Worm (Caenorhabditis elegans): ENCODE measurements around the gene cul-1.

The cul-1 gene

DNA sequence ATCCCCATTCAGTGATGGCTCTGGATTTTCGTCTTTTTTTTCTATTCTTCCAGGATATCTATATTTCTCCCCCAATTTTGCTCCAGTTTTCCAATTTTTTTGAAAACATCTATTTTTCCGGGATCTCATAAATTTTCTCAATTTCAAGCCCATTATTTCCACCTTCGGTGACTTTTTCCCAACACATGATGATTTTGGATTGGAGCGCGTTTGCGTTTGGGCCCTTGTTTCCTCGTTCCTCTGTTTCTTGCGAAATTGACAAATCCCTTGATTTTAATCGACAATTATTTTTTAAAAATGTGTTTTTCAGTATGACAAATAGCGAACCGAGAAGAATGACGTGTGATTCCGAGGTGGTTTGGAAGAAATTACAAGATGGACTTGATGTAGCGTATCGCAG is at the start of gene cul-1:
Gene cul-1, plus strand, starts transcription at position 311 of the 400 bp plus-strand sequence.
- TF ChIP-seq elt-3 (tag; optimal IDR thresholded peaks at IDR 0.05) (no peak), efl-3 (GFP tag; optimal IDR thresholded peaks at IDR 0.05) (no peak), mdl-1 (tag; optimal IDR thresholded peaks at IDR 0.05) (no peak), dpl-1 (GFP tag; optimal IDR thresholded peaks at IDR 0.05) (peak in 1 of 3 experiments; percentile 43), egl-27 (tag; optimal IDR thresholded peaks at IDR 0.05) (no peak), aly-2 (tag; optimal IDR thresholded peaks at IDR 0.05) (no peak), blmp-1 (tag; optimal IDR thresholded peaks at IDR 0.05) (peak; percentile 1), sup-37 (GFP tag; optimal IDR thresholded peaks at IDR 0.05) (no peak), lsy-2 (tag; optimal IDR thresholded peaks at IDR 0.05) (peak in 1 of 2 experiments; percentile 39), skn-1 (tag; optimal IDR thresholded peaks at IDR 0.05) (peak; percentile 98), efl-1 (optimal IDR thresholded peaks at IDR 0.05) (peak in 1 of 2 experiments; percentile 20), efl-1 (GFP tag; optimal IDR thresholded peaks at IDR 0.05 in 1 of 2) (peak; percentile 18 to 78), lin-35 (GFP tag; optimal IDR thresholded peaks at IDR 0.05) (peak in 1 of 2 experiments; percentile 50)

ce11 chrIII:10421680-10422079 is 49.4 kb upstream of the cul-1 start:
- no peak for TF ChIP-seq mdl-1 (tag; optimal IDR thresholded peaks at IDR 0.05)
- no peak for TF ChIP-seq lin-14 (GFP tag; optimal IDR thresholded peaks at IDR 0.05)
- TF ChIP-seq elt-2 (tag; optimal IDR thresholded peaks at IDR 0.05): no peak
- TF ChIP-seq ztf-4 (tag; optimal IDR thresholded peaks at IDR 0.05): no peak
- TF ChIP-seq nhr-11 (tag; optimal IDR thresholded peaks at IDR 0.05): no peak
- TF ChIP-seq snpc-4 (tag; optimal IDR thresholded peaks at IDR 0.05): no peak
- no peak for TF ChIP-seq nhr-20 (tag; optimal IDR thresholded peaks at IDR 0.05)
- TF ChIP-seq vab-15 (tag; optimal IDR thresholded peaks at IDR 0.05): no peak

- TF ChIP-seq nhr-237 (tag; optimal IDR thresholded peaks at IDR 0.05) (no peak), fkh-10 (GFP tag; optimal IDR thresholded peaks at IDR 0.05) (no peak), unc-30 (tag; optimal IDR thresholded peaks at IDR 0.05) (no peak), C34B4.2 (tag; optimal IDR thresholded peaks at IDR 0.05) (no peak), rnt-1 (tag; optimal IDR thresholded peaks at IDR 0.05) (no peak), unc-130 (tag; optimal IDR thresholded peaks at IDR 0.05) (no peak), lin-35 (GFP tag; optimal IDR thresholded peaks at IDR 0.05) (no peak), lir-3 (tag; optimal IDR thresholded peaks at IDR 0.05; ENCODE audit: poor library complexity) (no peak), egl-27 (tag; optimal IDR thresholded peaks at IDR 0.05) (no peak), ceh-82 (tag; optimal IDR thresholded peaks at IDR 0.05) (no peak), hlh-17 (GFP tag; optimal IDR thresholded peaks at IDR 0.05; ENCODE audit: borderline replicate concordance) (no peak), alr-1 (tag; optimal IDR thresholded peaks at IDR 0.05; ENCODE audit: borderline replicate concordance) (no peak), dsc-1 (tag; optimal IDR thresholded peaks at IDR 0.05) (no peak), mdl-1 (tag; optimal IDR thresholded peaks at IDR 0.05) (no peak), nhr-77 (tag; optimal IDR thresholded peaks at IDR 0.05) (no peak), aly-2 (tag; optimal IDR thresholded peaks at IDR 0.05) (no peak), elt-3 (tag; optimal IDR thresholded peaks at IDR 0.05) (no peak), pqm-1 (tag; optimal IDR thresholded peaks at IDR 0.05) (no peak), nhr-20 (tag; optimal IDR thresholded peaks at IDR 0.05) (no peak), unc-86 (tag; optimal IDR thresholded peaks at IDR 0.05) (no peak)
Observed at ce11 chrIII:10423906-10424305, 47.1 kb upstream of the cul-1 start, which contains the start of gene M03C11.6. Gene M03C11.6, minus strand, starts transcription at chrIII:10424006.

DNA sequence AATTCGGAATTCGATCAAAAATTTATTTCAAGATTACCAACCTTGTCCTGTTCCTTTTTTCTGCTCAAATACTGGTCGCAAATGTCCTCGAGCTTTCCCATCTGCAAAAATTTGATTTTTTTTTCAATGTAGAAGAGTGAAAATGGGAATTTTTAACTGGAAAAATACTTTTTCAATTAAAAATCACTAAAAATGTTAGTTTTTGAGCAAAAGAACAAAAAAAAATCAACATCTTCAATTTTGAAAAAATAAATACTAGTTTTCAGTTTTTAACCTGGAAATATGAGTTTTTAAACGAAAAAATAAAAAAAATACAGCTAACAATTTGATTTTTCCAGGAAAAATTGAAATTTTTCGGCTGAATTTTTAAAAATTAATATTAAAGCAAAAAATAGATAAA is 43.2 kb upstream of the cul-1 start, which contains the start of gene prp-3:
Gene prp-3, minus strand, starts transcription at position 101 of the 400 bp plus-strand sequence.
- TF ChIP-seq egl-27 (tag; optimal IDR thresholded peaks at IDR 0.05): no peak
- TF ChIP-seq zip-4 (GFP tag; optimal IDR thresholded peaks at IDR 0.05): no peak
- TF ChIP-seq ceh-8 (GFP tag; optimal IDR thresholded peaks at IDR 0.05): no peak
- TF ChIP-seq lin-39 (tag; optimal IDR thresholded peaks at IDR 0.05): no peak
- no peak for TF ChIP-seq nhr-47 (tag; optimal IDR thresholded peaks at IDR 0.05)
- no peak for TF ChIP-seq efl-3 (GFP tag; optimal IDR thresholded peaks at IDR 0.05)
- no peak for TF ChIP-seq vab-15 (tag; optimal IDR thresholded peaks at IDR 0.05)
- no peak for TF ChIP-seq ces-1 (GFP tag; optimal IDR thresholded peaks at IDR 0.05)
- TF ChIP-seq aha-1 (tag; optimal IDR thresholded peaks at IDR 0.05): no peak
- no peak for TF ChIP-seq unc-86 (tag; optimal IDR thresholded peaks at IDR 0.05)
- no peak for TF ChIP-seq unc-62 (GFP tag; optimal IDR thresholded peaks at IDR 0.05)
- TF ChIP-seq skn-1 (tag; optimal IDR thresholded peaks at IDR 0.05): no peak
